Fruit fly (Drosophila melanogaster): ENCODE data around the gene CecA1.

The CecA1 gene

DNA sequence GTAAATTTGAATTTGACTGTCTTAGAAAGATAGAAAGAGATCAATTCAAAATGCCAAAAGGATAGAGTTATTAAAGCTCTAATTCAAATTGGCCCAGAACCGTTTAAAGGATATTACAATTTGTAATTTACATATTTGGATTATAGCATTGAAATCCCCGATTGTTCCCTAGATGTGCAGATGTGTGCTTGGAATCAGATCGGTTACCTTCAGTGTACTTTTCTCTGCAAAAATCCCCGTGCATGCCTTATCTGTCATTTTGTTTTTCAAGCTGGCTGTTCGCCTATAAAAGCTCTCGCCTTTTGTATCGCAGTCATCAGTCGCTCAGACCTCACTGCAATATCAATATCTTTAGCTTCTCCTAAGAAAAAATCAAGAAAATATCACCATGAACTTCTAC is at the start of gene CecA1:
Gene CecA1, plus strand, starts transcription at position 315 of the 400 bp plus-strand sequence.
- no peak for TF ChIP-seq ttk (optimal IDR thresholded peaks at IDR 0.05)

dm6 chr3R:30163228-30163627 is 47.4 kb upstream of the CecA1 start:
- no peak for TF ChIP-seq Myc (optimal IDR thresholded peaks at IDR 0.05)
- no peak for TF ChIP-seq ttk (optimal IDR thresholded peaks at IDR 0.05)
- no peak for TF ChIP-seq Sin3A (optimal IDR thresholded peaks at IDR 0.05)
- no peak for TF ChIP-seq h (optimal IDR thresholded peaks at IDR 0.05)
- TF ChIP-seq insv (optimal IDR thresholded peaks at IDR 0.05) = no peak
- TF ChIP-seq psq (optimal IDR thresholded peaks at IDR 0.05) = no peak

DNA sequence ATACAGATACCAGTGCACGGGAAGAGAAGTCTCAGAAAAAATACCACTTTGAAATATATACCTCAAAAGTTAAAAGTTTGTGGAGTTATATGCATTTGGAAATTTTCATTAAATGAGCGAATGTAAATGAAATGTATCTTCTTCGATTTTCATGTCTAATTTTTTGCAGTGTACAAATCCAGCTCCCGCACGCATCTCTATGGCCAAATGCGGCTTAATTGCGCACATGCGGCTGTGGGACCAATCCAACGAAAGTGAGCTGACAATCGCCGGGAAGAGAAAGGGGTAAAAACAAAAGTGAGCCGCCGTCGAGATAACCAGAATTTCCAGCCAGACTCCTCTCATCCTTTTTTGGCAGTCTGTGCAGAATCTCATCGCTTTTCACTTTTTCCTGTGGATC is 46.5 kb upstream of the CecA1 start:
- TF ChIP-seq psq (optimal IDR thresholded peaks at IDR 0.05) = no peak
- no peak for TF ChIP-seq Sin3A (optimal IDR thresholded peaks at IDR 0.05)
- TF ChIP-seq insv (optimal IDR thresholded peaks at IDR 0.05) = no peak

DNA sequence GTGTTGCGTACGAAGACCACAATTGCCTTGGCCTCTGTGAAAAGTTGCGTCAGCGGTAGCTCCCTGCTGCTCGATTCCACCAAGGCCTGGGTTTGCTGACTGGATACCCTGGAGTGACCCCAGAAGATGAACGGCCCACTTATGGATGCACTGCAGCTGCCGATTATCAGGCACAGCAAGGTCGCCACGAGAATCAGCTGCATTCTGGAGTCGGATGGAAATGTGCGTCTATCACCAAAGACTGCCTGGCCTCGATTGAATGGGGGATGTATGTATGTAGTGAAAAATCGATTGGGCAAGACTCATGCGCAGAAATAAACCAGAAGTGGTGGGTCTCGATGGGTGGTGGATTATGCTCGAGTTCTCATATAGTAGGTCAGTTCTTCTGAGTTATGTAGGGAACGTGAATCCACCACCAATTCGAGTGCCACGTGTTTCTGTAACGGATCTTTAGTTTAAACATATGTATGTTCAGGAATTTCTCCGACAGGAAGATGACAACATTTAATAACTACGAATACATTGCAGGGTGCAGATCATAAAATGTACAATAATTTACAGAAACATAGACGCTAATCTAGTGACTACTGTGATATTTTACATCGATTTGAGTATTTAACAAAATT is 44.4 kb upstream of the CecA1 start, which contains the start of gene VhaAC45RP:
Gene VhaAC45RP, minus strand, starts transcription at position 261 of the 626 bp plus-strand sequence.
- TF ChIP-seq Sin3A (optimal IDR thresholded peaks at IDR 0.05) = no peak
- no peak for TF ChIP-seq Myc (optimal IDR thresholded peaks at IDR 0.05)
- TF ChIP-seq insv (optimal IDR thresholded peaks at IDR 0.05) = no peak
- TF ChIP-seq h (optimal IDR thresholded peaks at IDR 0.05) = no peak
- no peak for TF ChIP-seq psq (optimal IDR thresholded peaks at IDR 0.05)
- TF ChIP-seq ttk (optimal IDR thresholded peaks at IDR 0.05) = no peak

dm6 chr3R:30170671-30171667 is 39.7 kb upstream of the CecA1 start, which contains the start of gene Rsod:
TSS of gene Rsod (minus strand) at chr3R:30171207.
- TF ChIP-seq insv (optimal IDR thresholded peaks at IDR 0.05) = no peak
- TF ChIP-seq Sin3A (optimal IDR thresholded peaks at IDR 0.05) = no peak
- TF ChIP-seq ttk (optimal IDR thresholded peaks at IDR 0.05) = no peak
- no peak for TF ChIP-seq psq (optimal IDR thresholded peaks at IDR 0.05)
- TF ChIP-seq h (optimal IDR thresholded peaks at IDR 0.05) = no peak
- no peak for TF ChIP-seq Myc (optimal IDR thresholded peaks at IDR 0.05)

dm6 chr3R:30174160-30175002 is 36.3 kb upstream of the CecA1 start, which contains the start of gene Mlc2:
TSS of gene Mlc2 (minus strand) at chr3R:30174551.
- TF ChIP-seq psq (optimal IDR thresholded peaks at IDR 0.05) = no peak
- no peak for TF ChIP-seq insv (optimal IDR thresholded peaks at IDR 0.05)
- no peak for TF ChIP-seq ttk (optimal IDR thresholded peaks at IDR 0.05)
- TF ChIP-seq Myc (optimal IDR thresholded peaks at IDR 0.05) = no peak

DNA sequence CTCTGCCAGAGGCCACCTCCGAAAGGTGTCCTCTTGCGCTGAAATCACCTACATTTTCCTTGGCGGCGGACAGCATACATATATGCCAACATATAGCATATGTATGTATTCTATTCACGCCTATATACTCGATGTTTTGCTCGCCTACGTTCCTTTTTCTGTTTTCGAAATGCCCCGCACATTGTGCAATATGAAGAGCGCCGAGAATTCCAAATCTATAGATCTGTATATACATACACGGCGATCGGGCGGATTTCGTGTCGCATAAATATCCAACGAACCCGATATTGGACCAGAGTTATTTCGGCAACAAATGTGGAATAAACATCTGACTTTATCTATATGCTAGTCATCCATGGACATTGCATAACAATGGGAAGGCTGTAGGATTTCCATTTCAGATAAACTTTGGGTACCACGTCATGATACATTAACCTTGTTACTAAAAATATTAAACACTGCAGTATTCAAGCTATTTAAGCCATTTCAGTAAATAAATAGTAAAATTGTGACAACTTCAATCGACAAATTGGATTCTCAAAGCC is 35.6 kb upstream of the CecA1 start:
- TF ChIP-seq ttk (optimal IDR thresholded peaks at IDR 0.05) = no peak

dm6 chr3R:30176314-30176713 is 34.4 kb upstream of the CecA1 start:
- TF ChIP-seq psq (optimal IDR thresholded peaks at IDR 0.05) (no peak), Myc (optimal IDR thresholded peaks at IDR 0.05) (no peak), ttk (optimal IDR thresholded peaks at IDR 0.05) (no peak), h (optimal IDR thresholded peaks at IDR 0.05) (no peak), Sin3A (optimal IDR thresholded peaks at IDR 0.05) (no peak), insv (optimal IDR thresholded peaks at IDR 0.05) (no peak)

DNA sequence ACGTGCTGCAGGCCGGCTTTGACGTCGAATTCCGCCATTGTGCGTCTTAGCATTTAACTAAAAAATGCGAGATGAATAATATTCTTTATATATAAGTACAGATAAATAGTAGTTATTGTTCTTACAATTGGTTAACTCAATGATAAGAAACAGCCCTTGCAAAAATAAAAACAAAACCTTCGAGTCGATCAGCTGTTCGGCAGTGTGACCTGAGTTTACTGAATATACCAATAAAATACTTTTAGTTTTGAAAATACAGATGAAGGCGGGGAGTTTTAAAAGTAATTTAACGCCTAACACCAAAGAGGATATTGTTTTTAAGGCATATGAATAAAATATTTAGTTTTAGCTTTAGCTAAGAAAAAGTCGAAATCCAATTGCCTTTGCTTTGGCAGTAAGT is 33.2 kb upstream of the CecA1 start, which contains the start of the genes CG1983 and CG15530:
Gene CG1983, minus strand, starts transcription at position 207 of the 400 bp plus-strand sequence.
Gene CG15530, plus strand, starts transcription at position 384 of the 400 bp plus-strand sequence.
- TF ChIP-seq h (optimal IDR thresholded peaks at IDR 0.05) = no peak
- no peak for TF ChIP-seq ttk (optimal IDR thresholded peaks at IDR 0.05)
- no peak for TF ChIP-seq psq (optimal IDR thresholded peaks at IDR 0.05)
- no peak for TF ChIP-seq Sin3A (optimal IDR thresholded peaks at IDR 0.05)
- no peak for TF ChIP-seq Myc (optimal IDR thresholded peaks at IDR 0.05)
- no peak for TF ChIP-seq insv (optimal IDR thresholded peaks at IDR 0.05)

dm6 chr3R:30179934-30180333 is 30.7 kb upstream of the CecA1 start, which contains the start of gene Bet5:
TSS of gene Bet5 (plus strand) at chr3R:30180232.
- TF ChIP-seq ttk (optimal IDR thresholded peaks at IDR 0.05) (no peak), h (optimal IDR thresholded peaks at IDR 0.05) (no peak), insv (optimal IDR thresholded peaks at IDR 0.05) (no peak), Myc (optimal IDR thresholded peaks at IDR 0.05) (no peak), Sin3A (optimal IDR thresholded peaks at IDR 0.05) (no peak), psq (optimal IDR thresholded peaks at IDR 0.05) (no peak)

- TF ChIP-seq Myc (optimal IDR thresholded peaks at IDR 0.05) (no peak), psq (optimal IDR thresholded peaks at IDR 0.05) (no peak), ttk (optimal IDR thresholded peaks at IDR 0.05) (no peak), insv (optimal IDR thresholded peaks at IDR 0.05) (no peak), Sin3A (optimal IDR thresholded peaks at IDR 0.05) (no peak), h (optimal IDR thresholded peaks at IDR 0.05) (no peak)
Measured at dm6 chr3R:30183872-30184271, 26.8 kb upstream of the CecA1 start.
